Worm (Caenorhabditis elegans): ENCODE measurements around the gene hlh-30.

hlh-30 gene

DNA sequence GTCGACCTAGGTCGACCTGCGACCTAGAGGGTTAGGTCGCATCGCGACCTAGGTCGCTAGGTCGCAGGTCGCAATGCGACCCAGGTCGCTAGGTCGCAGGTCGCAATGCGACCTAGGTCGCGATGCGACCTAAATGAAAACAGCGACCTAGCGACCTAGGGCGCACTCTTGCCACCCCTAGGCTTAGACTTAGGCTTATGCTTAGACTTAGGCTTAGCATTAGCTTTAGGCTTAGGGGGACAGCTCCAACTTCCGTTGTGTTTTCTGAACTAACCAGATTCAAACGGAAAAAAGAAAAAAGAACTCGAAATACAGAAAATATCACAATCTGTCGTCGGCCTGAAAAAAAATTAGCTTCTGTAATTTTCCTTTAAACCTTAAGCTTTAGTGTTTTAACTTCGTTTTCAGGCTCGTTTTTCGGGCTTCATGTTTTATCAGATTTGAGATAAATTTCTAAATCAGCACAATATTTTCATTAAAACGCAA lies 20.4 kb downstream of the hlh-30 start:
- TF ChIP-seq nhr-11 (tag; optimal IDR thresholded peaks at IDR 0.05), result no peak
- no peak for TF ChIP-seq zag-1 (tag; optimal IDR thresholded peaks at IDR 0.05)
- TF ChIP-seq elt-2 (tag; optimal IDR thresholded peaks at IDR 0.05), result peak; percentile 2
- no peak for TF ChIP-seq elt-3 (tag; optimal IDR thresholded peaks at IDR 0.05)
- TF ChIP-seq pha-4 (tag; optimal IDR thresholded peaks at IDR 0.05), result no peak
- TF ChIP-seq nhr-77 (tag; optimal IDR thresholded peaks at IDR 0.05), result peak; percentile 46
- TF ChIP-seq R02D3.7 (tag; optimal IDR thresholded peaks at IDR 0.05), result peak; percentile 7

- TF ChIP-seq fos-1 (tag; optimal IDR thresholded peaks at IDR 0.05) (no peak), egl-5 (tag; optimal IDR thresholded peaks at IDR 0.05) (no peak), mdl-1 (tag; optimal IDR thresholded peaks at IDR 0.05) (no peak), nhr-28 (tag; optimal IDR thresholded peaks at IDR 0.05) (no peak), nhr-23 (tag; optimal IDR thresholded peaks at IDR 0.05) (no peak), lin-15B (tag; optimal IDR thresholded peaks at IDR 0.05) (no peak), elt-1 (tag; optimal IDR thresholded peaks at IDR 0.05) (no peak)
Measured at ce11 chrIV:4013621-4014020, 21.1 kb downstream of the hlh-30 start.

DNA sequence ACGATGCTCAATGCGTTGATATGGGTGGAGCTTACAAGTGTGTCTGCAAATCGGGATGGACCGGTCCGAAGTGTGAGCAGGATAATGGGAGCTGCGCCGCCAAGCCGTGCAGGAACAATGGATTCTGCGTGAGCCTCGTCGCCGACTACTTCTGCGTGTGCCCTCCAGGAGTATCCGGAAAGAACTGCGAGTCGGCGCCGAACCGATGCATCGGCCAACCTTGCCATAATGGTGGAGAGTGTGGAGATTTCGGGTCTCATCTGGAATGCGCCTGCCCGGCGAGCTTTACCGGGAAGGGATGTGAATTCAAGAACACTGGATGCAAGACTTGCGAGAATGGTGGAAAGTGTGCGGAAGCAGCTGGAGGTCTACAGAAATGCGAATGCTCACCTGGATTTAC lies 24.8 kb downstream of the hlh-30 start:
- TF ChIP-seq ztf-4 (tag; optimal IDR thresholded peaks at IDR 0.05) (no peak), mdl-1 (tag; optimal IDR thresholded peaks at IDR 0.05) (no peak), fkh-2 (tag; optimal IDR thresholded peaks at IDR 0.05) (no peak), nhr-23 (tag; optimal IDR thresholded peaks at IDR 0.05) (no peak), nfya-1 (tag; optimal IDR thresholded peaks at IDR 0.05; ENCODE audit: insufficient read depth) (no peak), ztf-11 (tag; optimal IDR thresholded peaks at IDR 0.05) (no peak), elt-1 (tag; optimal IDR thresholded peaks at IDR 0.05) (no peak), fos-1 (tag; optimal IDR thresholded peaks at IDR 0.05) (no peak), ceh-16 (tag; optimal IDR thresholded peaks at IDR 0.05) (no peak), ceh-28 (tag; optimal IDR thresholded peaks at IDR 0.05) (no peak), elt-3 (tag; optimal IDR thresholded peaks at IDR 0.05) (no peak), ama-1 (optimal IDR thresholded peaks at IDR 0.05) (no peak), lsy-12 (tag; optimal IDR thresholded peaks at IDR 0.05) (no peak), egl-27 (tag; optimal IDR thresholded peaks at IDR 0.05) (no peak)

DNA sequence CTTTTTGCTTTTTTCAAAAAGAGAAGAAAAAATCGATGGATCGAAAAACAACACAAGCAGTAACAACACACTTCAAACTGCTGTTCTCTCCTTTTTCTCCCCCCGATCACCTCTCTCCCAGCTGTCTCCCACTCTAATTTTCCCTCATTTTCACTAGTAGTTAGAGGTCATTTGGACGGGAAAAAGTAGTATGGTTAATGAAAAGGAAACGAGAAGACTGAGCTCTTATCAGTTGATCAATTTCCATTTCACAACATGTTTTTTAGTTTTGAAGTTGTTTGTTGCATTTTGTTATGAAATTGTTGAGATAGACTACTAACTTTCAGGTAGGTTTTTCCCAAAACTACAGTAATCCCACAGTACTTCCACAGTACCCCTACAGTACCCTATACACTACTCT lies 26.3 kb downstream of the hlh-30 start:
- TF ChIP-seq egl-27 (tag; optimal IDR thresholded peaks at IDR 0.05) (no peak), unc-62 (GFP tag; optimal IDR thresholded peaks at IDR 0.05) (no peak), jun-1 (tag; optimal IDR thresholded peaks at IDR 0.05) (no peak), tbx-2 (tag; optimal IDR thresholded peaks at IDR 0.05) (no peak), mdl-1 (tag; optimal IDR thresholded peaks at IDR 0.05) (no peak), ceh-9 (tag; optimal IDR thresholded peaks at IDR 0.05) (no peak), elt-1 (tag; optimal IDR thresholded peaks at IDR 0.05) (no peak), nhr-11 (tag; optimal IDR thresholded peaks at IDR 0.05) (no peak), elt-3 (tag; optimal IDR thresholded peaks at IDR 0.05) (no peak), daf-12 (tag; optimal IDR thresholded peaks at IDR 0.05) (no peak)

ce11 chrIV:4007697-4008096 lies 27.1 kb downstream of the hlh-30 start, which contains the start of gene W02C12.2:
Gene W02C12.2 (minus strand): TSS chrIV:4007973.
- TF ChIP-seq jun-1 (tag; optimal IDR thresholded peaks at IDR 0.05), result no peak
- TF ChIP-seq fkh-2 (tag; optimal IDR thresholded peaks at IDR 0.05), result no peak
- no peak for TF ChIP-seq egl-27 (tag; optimal IDR thresholded peaks at IDR 0.05)
- no peak for TF ChIP-seq elt-3 (tag; optimal IDR thresholded peaks at IDR 0.05)
- no peak for TF ChIP-seq unc-39 (tag; optimal IDR thresholded peaks at IDR 0.05)
- TF ChIP-seq zag-1 (tag; optimal IDR thresholded peaks at IDR 0.05), result no peak
- no peak for TF ChIP-seq aly-2 (tag; optimal IDR thresholded peaks at IDR 0.05)
- no peak for TF ChIP-seq mml-1 (tag; optimal IDR thresholded peaks at IDR 0.05)
- no peak for TF ChIP-seq pha-4 (tag; optimal IDR thresholded peaks at IDR 0.05)
- no peak for TF ChIP-seq nhr-237 (tag; optimal IDR thresholded peaks at IDR 0.05)

ce11 chrIV:4005166-4005565 lies 29.6 kb downstream of the hlh-30 start:
- peak; percentile 61 for TF ChIP-seq fkh-10 (GFP tag; optimal IDR thresholded peaks at IDR 0.05)
- no peak for TF ChIP-seq fos-1 (tag; optimal IDR thresholded peaks at IDR 0.05)
- no peak for TF ChIP-seq nhr-23 (tag; optimal IDR thresholded peaks at IDR 0.05)
- no peak for TF ChIP-seq nhr-237 (tag; optimal IDR thresholded peaks at IDR 0.05)
- TF ChIP-seq ceh-9 (tag; optimal IDR thresholded peaks at IDR 0.05), result no peak
- TF ChIP-seq ama-1 (optimal IDR thresholded peaks at IDR 0.05), result no peak

Data from whole organism, L3 larva.